Fruit fly (Drosophila melanogaster): Measurements from ENCODE around the gene CG33307.

DNA sequence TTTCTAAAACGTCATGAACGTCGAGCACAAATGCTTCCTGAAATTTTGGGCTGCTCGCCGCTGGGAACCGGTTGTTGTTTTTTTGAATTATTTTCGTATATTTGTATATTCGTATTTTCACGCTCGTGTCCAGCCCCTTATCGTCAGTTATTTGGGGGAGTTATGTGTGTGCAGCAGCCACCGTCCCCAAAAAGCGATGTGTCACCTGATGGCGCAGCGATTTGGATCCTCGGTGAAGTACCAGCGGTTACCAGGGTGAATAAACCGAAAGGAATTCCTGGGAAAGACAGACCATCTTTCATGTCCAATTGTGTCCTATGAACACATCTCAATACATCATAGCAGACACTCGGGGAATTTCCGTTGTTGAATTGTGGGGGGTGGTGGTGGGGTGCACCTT lies 21.1 kb downstream of the CG33307 start:
- TF ChIP-seq CG8478 (optimal IDR thresholded peaks at IDR 0.05): no peak
- no peak for TF ChIP-seq CTCF (optimal IDR thresholded peaks at IDR 0.05)

Measured in S2 (cell line).